Fruit fly (Drosophila melanogaster) whole organism, prepupa: Measurements from ENCODE around the gene CG32109.

Experiments used
- Blimp-1 ChIP-seq: fragments of 200-800 bp; sonication (Bioruptor generic); optimal IDR thresholded peaks from 3 replicates; lab custom pipeline; 2017; ENCODE audit warnings: missing biosample characterization, missing genetic modification characterization, mild to moderate bottlenecking, moderate library complexity, missing genetic modification reagents
- CG10631 ChIP-seq: fragments of 200-800 bp; sonication (Bioruptor generic); optimal IDR thresholded peaks from 2 replicates; lab custom pipeline; 2016; ENCODE audit warnings: missing biosample characterization, missing genetic modification characterization
- CG10669 ChIP-seq: fragments of 200-800 bp; sonication (Bioruptor generic); optimal IDR thresholded peaks from 3 replicates; lab custom pipeline; 2018; ENCODE audit warnings: missing biosample characterization, mild to moderate bottlenecking, missing genetic modification characterization, moderate library complexity
- CG11294 ChIP-seq: fragments of 200-800 bp; sonication (Bioruptor generic); IDR thresholded peaks from 2 replicates; pipeline ENCODE4 v1.3.6; 2022; ENCODE audit warnings: missing biosample characterization, missing genetic modification characterization
- CG11762 ChIP-seq: fragments of 200-800 bp; sonication (Bioruptor generic); optimal IDR thresholded peaks from 3 replicates; lab custom pipeline; 2016; ENCODE audit warnings: missing biosample characterization, missing genetic modification characterization; ENCODE audit not compliant: insufficient read depth
- CG11902 ChIP-seq: fragments of 200-800 bp; sonication (Bioruptor generic); optimal IDR thresholded peaks from 3 replicates; lab custom pipeline; 2016; ENCODE audit warnings: missing biosample characterization, missing genetic modification characterization
- CG1621 ChIP-seq: fragments of 200-800 bp; sonication (Bioruptor generic); optimal IDR thresholded peaks from 3 replicates; lab custom pipeline; 2018; ENCODE audit warnings: missing biosample characterization, mild to moderate bottlenecking, missing genetic modification characterization
- CG3032 ChIP-seq: fragments of 200-800 bp; optimal IDR thresholded peaks from 2 replicates; lab custom pipeline; 2019; ENCODE audit warnings: missing biosample characterization, mild to moderate bottlenecking, missing genetic modification characterization, moderate library complexity
- CG31627 ChIP-seq: fragments of 200-800 bp; sonication (Bioruptor generic); optimal IDR thresholded peaks from 3 replicates; lab custom pipeline; 2016; ENCODE audit warnings: missing biosample characterization, missing genetic modification characterization
- CG32006 ChIP-seq: fragments of 200-800 bp; sonication (Bioruptor generic); optimal IDR thresholded peaks from 3 replicates; lab custom pipeline; 2017; ENCODE audit warnings: missing biosample characterization, mild to moderate bottlenecking, missing genetic modification characterization
- CG34406 ChIP-seq: fragments of 200-800 bp; sonication (Bioruptor generic); optimal IDR thresholded peaks from 3 replicates; lab custom pipeline; 2016; ENCODE audit warnings: missing biosample characterization, missing genetic modification characterization
- CG3919 ChIP-seq: fragments of 200-800 bp; sonication (Bioruptor generic); optimal IDR thresholded peaks from 3 replicates; lab custom pipeline; 2016; ENCODE audit warnings: missing biosample characterization, missing genetic modification characterization
- CG4318 ChIP-seq: fragments of 200-800 bp; sonication (Bioruptor generic); optimal IDR thresholded peaks from 3 replicates; lab custom pipeline; 2017; ENCODE audit warnings: missing biosample characterization, mild to moderate bottlenecking, missing genetic modification characterization
- CG6163 ChIP-seq: fragments of 200-800 bp; sonication (Bioruptor generic); IDR thresholded peaks from 3 replicates; pipeline ENCODE4 v1.3.6; 2022; ENCODE audit warnings: missing biosample characterization, missing genetic modification characterization
- CG6792 ChIP-seq: fragments of 200-800 bp; sonication (Bioruptor generic); optimal IDR thresholded peaks from 3 replicates; lab custom pipeline; 2016; ENCODE audit warnings: missing biosample characterization, missing genetic modification characterization
- CG6808 ChIP-seq: fragments of 200-800 bp; sonication (Bioruptor generic); optimal IDR thresholded peaks from 3 replicates; lab custom pipeline; 2017; ENCODE audit warnings: missing biosample characterization, missing genetic modification characterization, mild to moderate bottlenecking, moderate library complexity, missing genetic modification reagents
- CG8119 ChIP-seq: fragments of 200-800 bp; sonication (Bioruptor generic); IDR thresholded peaks from 3 replicates; pipeline ENCODE4 v1.3.6; 2022; ENCODE audit warnings: missing biosample characterization, missing genetic modification characterization
- CG8319 ChIP-seq: fragments of 200-800 bp; sonication (Bioruptor generic); optimal IDR thresholded peaks from 3 replicates; lab custom pipeline; 2016; ENCODE audit warnings: missing biosample characterization, missing genetic modification characterization
- Eip78C ChIP-seq: fragments of 200-800 bp; sonication (Bioruptor generic); peaks from one replicate; lab custom pipeline; 2016; ENCODE audit warnings: missing biosample characterization, missing genetic modification characterization
- Eip93F ChIP-seq: fragments of 200-800 bp; sonication (Bioruptor generic); optimal IDR thresholded peaks from 2 replicates; lab custom pipeline; 2016; ENCODE audit warnings: missing biosample characterization, mild to moderate bottlenecking, missing genetic modification characterization
- Ets21C ChIP-seq: fragments of 200-800 bp; sonication (Bioruptor generic); optimal IDR thresholded peaks from 3 replicates; lab custom pipeline; 2016; ENCODE audit warnings: missing biosample characterization, missing genetic modification characterization
- Ets96B ChIP-seq: fragments of 200-800 bp; optimal IDR thresholded peaks from 2 replicates; lab custom pipeline; 2019; ENCODE audit warnings: missing biosample characterization, mild to moderate bottlenecking, missing genetic modification characterization, moderate library complexity
- Hr38 ChIP-seq: sonication (Bioruptor generic); optimal IDR thresholded peaks from 2 replicates; lab custom pipeline; 2016; ENCODE audit warnings: missing biosample characterization, missing genetic modification characterization
- Hr39 ChIP-seq: fragments of 200-800 bp; sonication (Bioruptor generic); optimal IDR thresholded peaks from 2 replicates; lab custom pipeline; 2016; ENCODE audit warnings: missing biosample characterization, missing genetic modification characterization
- Hr4 ChIP-seq: fragments of 200-800 bp; sonication (Bioruptor generic); optimal IDR thresholded peaks from 3 replicates; lab custom pipeline; 2016; ENCODE audit warnings: missing biosample characterization, missing genetic modification characterization
- Lpt ChIP-seq: fragments of 200-800 bp; sonication (Bioruptor generic); optimal IDR thresholded peaks from 3 replicates; lab custom pipeline; 2016; ENCODE audit warnings: missing biosample characterization, missing genetic modification characterization
- Met ChIP-seq: fragments of 200-800 bp; sonication (Bioruptor generic); optimal IDR thresholded peaks from 3 replicates; lab custom pipeline; 2016; ENCODE audit warnings: missing biosample characterization, missing genetic modification characterization
- OdsH ChIP-seq: fragments of 200-800 bp; sonication (Bioruptor generic); optimal IDR thresholded peaks from 3 replicates; lab custom pipeline; 2016; ENCODE audit warnings: missing biosample characterization, missing genetic modification characterization
- Sox102F ChIP-seq: fragments of 200-800 bp; sonication (Bioruptor generic); optimal IDR thresholded peaks from 2 replicates; lab custom pipeline; 2016; ENCODE audit warnings: missing biosample characterization, mild to moderate bottlenecking, missing genetic modification characterization
- Sox14 ChIP-seq: fragments of 200-800 bp; sonication (Bioruptor generic); optimal IDR thresholded peaks from 3 replicates; lab custom pipeline; 2016; ENCODE audit warnings: missing biosample characterization, missing genetic modification characterization
- Sox15 ChIP-seq: fragments of 200-800 bp; sonication (Bioruptor generic); optimal IDR thresholded peaks from 3 replicates; lab custom pipeline; 2016; ENCODE audit warnings: missing biosample characterization, missing genetic modification characterization
- acj6 ChIP-seq: fragments of 200-800 bp; sonication (Bioruptor generic); optimal IDR thresholded peaks from 3 replicates; lab custom pipeline; 2016; ENCODE audit warnings: missing biosample characterization, missing genetic modification characterization
- cyc ChIP-seq: fragments of 200-800 bp; sonication (Bioruptor generic); optimal IDR thresholded peaks from 3 replicates; lab custom pipeline; 2016; ENCODE audit warnings: missing biosample characterization, missing genetic modification characterization
- dac ChIP-seq: fragments of 200-800 bp; sonication (Bioruptor generic); optimal IDR thresholded peaks from 2 replicates; lab custom pipeline; 2017; ENCODE audit warnings: missing biosample characterization, mild to moderate bottlenecking, missing genetic modification characterization
- dsx ChIP-seq: fragments of 200-800 bp; optimal IDR thresholded peaks from 3 replicates; lab custom pipeline; 2019; ENCODE audit warnings: missing biosample characterization, mild to moderate bottlenecking, missing genetic modification characterization, moderate library complexity; ENCODE audit not compliant: poor library complexity, severe bottlenecking
- eg ChIP-seq: fragments of 200-800 bp; sonication (Bioruptor generic); IDR thresholded peaks from 3 replicates; pipeline ENCODE4 v1.3.6; 2022; ENCODE audit warnings: missing biosample characterization, missing genetic modification characterization
- esn ChIP-seq: fragments of 200-800 bp; sonication (Bioruptor generic); optimal IDR thresholded peaks from 2 replicates; lab custom pipeline; 2016; ENCODE audit warnings: missing biosample characterization, mild to moderate bottlenecking, missing genetic modification characterization, moderate library complexity
- fd59A ChIP-seq: fragments of 200-800 bp; sonication (Bioruptor generic); optimal IDR thresholded peaks from 2 replicates; lab custom pipeline; 2017; ENCODE audit warnings: missing biosample characterization, mild to moderate bottlenecking, missing genetic modification characterization, missing genetic modification reagents
- fkh ChIP-seq: fragments of 200-800 bp; sonication (Bioruptor generic); optimal IDR thresholded peaks from 3 replicates; lab custom pipeline; 2017; ENCODE audit warnings: missing biosample characterization, mild to moderate bottlenecking, missing genetic modification characterization, moderate library complexity
- lz ChIP-seq: fragments of 200-800 bp; sonication (Bioruptor generic); optimal IDR thresholded peaks from 3 replicates; lab custom pipeline; 2016; ENCODE audit warnings: missing biosample characterization, missing genetic modification characterization
- pdm3 ChIP-seq: fragments of 200-800 bp; sonication (Bioruptor generic); optimal IDR thresholded peaks from 3 replicates; lab custom pipeline; 2016; ENCODE audit warnings: missing biosample characterization, missing genetic modification characterization
- salr ChIP-seq, 2 experiments: fragments of 200-800 bp; sonication (Bioruptor generic); optimal IDR thresholded peaks; 3 replicates each; lab custom pipeline; 2016 to 2018; ENCODE audit warnings: missing biosample characterization in 2 of 2, missing genetic modification characterization in 2 of 2, mild to moderate bottlenecking in 1 of 2
- spab ChIP-seq: fragments of 200-800 bp; sonication (Bioruptor generic); optimal IDR thresholded peaks from 2 replicates; lab custom pipeline; 2017; ENCODE audit warnings: missing biosample characterization, mild to moderate bottlenecking, missing genetic modification characterization, missing genetic modification reagents
- ss ChIP-seq, 2 experiments: fragments of 200-800 bp; sonication (Bioruptor generic); optimal IDR thresholded peaks; 2 replicates in 1 of 2; 3 replicates in 1 of 2; lab custom pipeline; 2017 to 2018; ENCODE audit warnings: mild to moderate bottlenecking in 2 of 2, missing biosample characterization in 2 of 2, missing genetic modification characterization in 2 of 2, moderate library complexity in 1 of 2
- svp ChIP-seq: fragments of 200-800 bp; sonication (Bioruptor generic); peaks from one replicate; lab custom pipeline; 2016; ENCODE audit warnings: missing biosample characterization, missing genetic modification characterization
- topi ChIP-seq: fragments of 200-800 bp; sonication (Bioruptor generic); optimal IDR thresholded peaks from 3 replicates; lab custom pipeline; 2016; ENCODE audit warnings: missing biosample characterization, missing genetic modification characterization
- vri ChIP-seq: fragments of 200-800 bp; sonication (Bioruptor generic); optimal IDR thresholded peaks from 3 replicates; lab custom pipeline; 2016; ENCODE audit warnings: missing biosample characterization, mild to moderate bottlenecking, missing genetic modification characterization

The CG32109 gene

dm6 chr3L:12701335-12701734 is 43.8 kb upstream of the CG32109 start:
- TF ChIP-seq Blimp-1 (GFP tag; lab: Kevin White, UChicago) (no peak), Ets96B (peak; percentile 45), spab (GFP tag; lab: Kevin White, UChicago) (peak; percentile 17), CG11902 (GFP tag; lab: Kevin White, UChicago) (no peak), CG10669 (GFP tag; lab: Kevin White, UChicago) (peak; percentile 21), vri (no peak), svp (GFP tag; lab: Kevin White, UChicago) (peak; percentile 60), CG8319 (GFP tag; lab: Kevin White, UChicago) (no peak), CG6163 (peak; percentile 59; the same call in 1 of the 3 replicates), esn (GFP tag; lab: Kevin White, UChicago) (peak; percentile 0), CG1621 (tag; lab: Kevin White, UChicago) (no peak), Eip78C (GFP tag; lab: Kevin White, UChicago) (peak; percentile 61), CG11294 (GFP tag; lab: Robert Waterston, UW) (no peak), CG34406 (GFP tag; lab: Kevin White, UChicago) (peak; percentile 2), dac (GFP tag; lab: Kevin White, UChicago) (no peak), CG6808 (GFP tag; lab: Kevin White, UChicago) (peak; percentile 0), CG3919 (GFP tag; lab: Kevin White, UChicago) (peak; percentile 21), CG31627 (GFP tag; lab: Kevin White, UChicago) (no peak), Hr39 (no peak), Ets21C (GFP tag; lab: Kevin White, UChicago) (no peak), acj6 (peak; percentile 6), fkh (GFP tag; lab: Kevin White, UChicago) (no peak), fd59A (GFP tag; lab: Kevin White, UChicago) (peak; percentile 12), Sox14 (GFP tag; lab: Kevin White, UChicago) (no peak), CG3032 (tag; lab: Kevin White, UChicago) (peak; percentile 27), CG32006 (GFP tag; lab: Kevin White, UChicago) (no peak), eg (0 out of 3 replicates have a peak, but pooled peaks have one; percentile 15), OdsH (GFP tag; lab: Kevin White, UChicago) (peak; percentile 43)

- no peak for TF ChIP-seq Hr38 (GFP tag; lab: Kevin White, UChicago)
- TF ChIP-seq Eip93F (GFP tag; lab: Kevin White, UChicago): no peak
- peak; percentile 21 for TF ChIP-seq CG11762 (GFP tag; lab: Kevin White, UChicago)
- TF ChIP-seq Sox15 (GFP tag; lab: Kevin White, UChicago): no peak
- TF ChIP-seq CG6792 (GFP tag; lab: Kevin White, UChicago): no peak
- TF ChIP-seq Hr4 (GFP tag; lab: Kevin White, UChicago): no peak
- no peak for TF ChIP-seq Lpt (GFP tag; lab: Kevin White, UChicago)
- no peak for TF ChIP-seq CG4318 (GFP tag; lab: Kevin White, UChicago)
- TF ChIP-seq topi (GFP tag; lab: Kevin White, UChicago): peak; percentile 47
- no peak for TF ChIP-seq lz (GFP tag; lab: Kevin White, UChicago)
- peak; percentile 15 for TF ChIP-seq CG3032 (tag; lab: Kevin White, UChicago)
- TF ChIP-seq cyc (GFP tag; lab: Kevin White, UChicago): peak; percentile 7
- TF ChIP-seq ss (GFP tag; optimal IDR thresholded peaks at IDR 0.05; lab: Kevin White, UChicago): peak in 1 of 2 experiments; percentile 29
- TF ChIP-seq OdsH (GFP tag; lab: Kevin White, UChicago): no peak
- peak; percentile 15 for TF ChIP-seq CG10631 (GFP tag; lab: Kevin White, UChicago)
- no peak for TF ChIP-seq CG8119 (GFP tag; lab: Robert Waterston, UW)
- TF ChIP-seq CG10669 (GFP tag; lab: Kevin White, UChicago): peak; percentile 51
- TF ChIP-seq Sox102F (GFP tag; lab: Kevin White, UChicago): no peak
- TF ChIP-seq CG6163: peak; percentile 23; the same call in 1 of the 3 replicates
- no peak for TF ChIP-seq salr (GFP tag; optimal IDR thresholded peaks at IDR 0.05; lab: Kevin White, UChicago)
- TF ChIP-seq spab (GFP tag; lab: Kevin White, UChicago): peak; percentile 32
- peak; percentile 41 for TF ChIP-seq Ets96B
- TF ChIP-seq pdm3 (GFP tag; lab: Kevin White, UChicago): no peak
- TF ChIP-seq CG8319 (GFP tag; lab: Kevin White, UChicago): no peak
- peak; percentile 71 for TF ChIP-seq svp (GFP tag; lab: Kevin White, UChicago)
- no peak for TF ChIP-seq Hr39
- peak; percentile 42 for TF ChIP-seq CG6808 (GFP tag; lab: Kevin White, UChicago)
- peak; percentile 37 for TF ChIP-seq dsx (GFP tag; lab: Kevin White, UChicago)
- TF ChIP-seq Eip78C (GFP tag; lab: Kevin White, UChicago): peak; percentile 92
- TF ChIP-seq Met (GFP tag; lab: Kevin White, UChicago): no peak
- peak; percentile 45 for TF ChIP-seq CG3919 (GFP tag; lab: Kevin White, UChicago)
Measured at dm6 chr3L:12703451-12704020, 41.6 kb upstream of the CG32109 start.
